Fruit fly (Drosophila melanogaster): ENCODE measurements around the gene CG31091.
A peak's percentile ranks its signal among the peaks of the same experiment; 100 is the strongest.

CG31091 gene

dm6 chr3R:25884301-25884700 is 15.4 kb upstream of the CG31091 start (continued):
- TF ChIP-seq unpg (GFP tag; optimal IDR thresholded peaks at IDR 0.05): peak; percentile 86
- no peak for TF ChIP-seq CG13624 (GFP tag; optimal IDR thresholded peaks at IDR 0.05)
- TF ChIP-seq run (tag; optimal IDR thresholded peaks at IDR 0.05): peak; percentile 69
- no peak for TF ChIP-seq Dref (GFP tag; IDR thresholded peaks at IDR 0.05)
- no peak for TF ChIP-seq so (GFP tag; IDR thresholded peaks at IDR 0.05)
- no peak for TF ChIP-seq sima (GFP tag; optimal IDR thresholded peaks at IDR 0.05)
- TF ChIP-seq CG17328 (GFP tag; IDR thresholded peaks at IDR 0.05): peak; percentile 78
- TF ChIP-seq ranshi (GFP tag; IDR thresholded peaks at IDR 0.05): 0 out of 2 replicates have a peak, but pooled peaks have one; percentile 50
- TF ChIP-seq Lhr (GFP tag; optimal IDR thresholded peaks at IDR 0.05): peak; percentile 8
- TF ChIP-seq CG9215 (GFP tag; IDR thresholded peaks at IDR 0.05): no peak
- no peak for TF ChIP-seq disco-r (GFP tag; optimal IDR thresholded peaks at IDR 0.05)
- TF ChIP-seq HmgD (GFP tag; optimal IDR thresholded peaks at IDR 0.05): no peak
- no peak for TF ChIP-seq CG6654 (GFP tag; optimal IDR thresholded peaks at IDR 0.05)
- TF ChIP-seq CG31224 (GFP tag; IDR thresholded peaks at IDR 0.05): peak; percentile 11; the same call in 1 of the 2 replicates
- peak; percentile 62 for TF ChIP-seq ATbp (GFP tag; optimal IDR thresholded peaks at IDR 0.05)
- TF ChIP-seq CG4328 (GFP tag; optimal IDR thresholded peaks at IDR 0.05): no peak
- no peak for TF ChIP-seq maf-S (GFP tag; optimal IDR thresholded peaks at IDR 0.05)
- TF ChIP-seq pum (GFP tag; optimal IDR thresholded peaks at IDR 0.05): no peak
- no peak for TF ChIP-seq HmgZ (tag; optimal IDR thresholded peaks at IDR 0.05)
- no peak for TF ChIP-seq seq (GFP tag; IDR thresholded peaks at IDR 0.05)
- no peak for TF ChIP-seq CG10543 (GFP tag; optimal IDR thresholded peaks at IDR 0.05)
- TF ChIP-seq CG7271 (tag; optimal IDR thresholded peaks at IDR 0.05): peak; percentile 51
- TF ChIP-seq bcd (GFP tag; optimal IDR thresholded peaks at IDR 0.05): peak; percentile 42
- TF ChIP-seq Nf-YA (GFP tag; IDR thresholded peaks at IDR 0.05): no peak
- TF ChIP-seq chinmo (GFP tag; IDR thresholded peaks at IDR 0.05; ENCODE audit: partially characterized antibody): no peak
- TF ChIP-seq CG2678 (tag; optimal IDR thresholded peaks at IDR 0.05): peak; percentile 80
- no peak for TF ChIP-seq crp (GFP tag; optimal IDR thresholded peaks at IDR 0.05)
- peak; percentile 49 for TF ChIP-seq CG10147 (GFP tag; optimal IDR thresholded peaks at IDR 0.05)
- no peak for TF ChIP-seq tup (GFP tag; optimal IDR thresholded peaks at IDR 0.05)
- TF ChIP-seq CG42726 (GFP tag; IDR thresholded peaks at IDR 0.05; ENCODE audit: partially characterized antibody): no peak
- no peak for TF ChIP-seq peb (GFP tag; IDR thresholded peaks at IDR 0.05)
- TF ChIP-seq Asciz (GFP tag; optimal IDR thresholded peaks at IDR 0.05): peak; percentile 70
- TF ChIP-seq MESR4 (GFP tag; optimal IDR thresholded peaks at IDR 0.05): no peak
- TF ChIP-seq Elba2 (GFP tag; optimal IDR thresholded peaks at IDR 0.05): no peak

dm6 chr3R:25885136-25885535 is 14.6 kb upstream of the CG31091 start:
- TF ChIP-seq CG15479 (GFP tag; optimal IDR thresholded peaks at IDR 0.05): peak; percentile 30
- no peak for TF ChIP-seq Max (GFP tag; optimal IDR thresholded peaks at IDR 0.05)
- no peak for TF ChIP-seq Dfd (GFP tag; optimal IDR thresholded peaks at IDR 0.05)
- no peak for TF ChIP-seq Abd-B (GFP tag; optimal IDR thresholded peaks at IDR 0.05)
- no peak for TF ChIP-seq C15 (GFP tag; IDR thresholded peaks at IDR 0.05)
- no peak for TF ChIP-seq CG7963 (GFP tag; IDR thresholded peaks at IDR 0.05; ENCODE audit: partially characterized antibody)
- TF ChIP-seq CG31224 (GFP tag; IDR thresholded peaks at IDR 0.05): no peak
- TF ChIP-seq Ada2b (GFP tag; IDR thresholded peaks at IDR 0.05): no peak
- no peak for TF ChIP-seq sima (GFP tag; optimal IDR thresholded peaks at IDR 0.05)
- TF ChIP-seq B-H2 (GFP tag; optimal IDR thresholded peaks at IDR 0.05): no peak
- TF ChIP-seq Nf-YA (GFP tag; IDR thresholded peaks at IDR 0.05): peak; percentile 27; the same call in 1 of the 2 replicates
- no peak for TF ChIP-seq CG3838 (GFP tag; optimal IDR thresholded peaks at IDR 0.05)
- no peak for TF ChIP-seq trem (tag; optimal IDR thresholded peaks at IDR 0.05)
- TF ChIP-seq Med (GFP tag): peak; percentile 38
- TF ChIP-seq pum (GFP tag; optimal IDR thresholded peaks at IDR 0.05): no peak
- no peak for TF ChIP-seq aop (GFP tag; IDR thresholded peaks at IDR 0.05)
- 0 out of 2 replicates have a peak, but pooled peaks have one; percentile 19 for TF ChIP-seq CG14441 (GFP tag; IDR thresholded peaks at IDR 0.05)
- no peak for TF ChIP-seq CG14014 (GFP tag; IDR thresholded peaks at IDR 0.05)
- peak; percentile 69 for TF ChIP-seq CG1529 (GFP tag; optimal IDR thresholded peaks at IDR 0.05)
- TF ChIP-seq CG11696 (GFP tag; IDR thresholded peaks at IDR 0.05): no peak
- TF ChIP-seq CG6254 (GFP tag; optimal IDR thresholded peaks at IDR 0.05): peak; percentile 41
- TF ChIP-seq pho (GFP tag; optimal IDR thresholded peaks at IDR 0.05): no peak
